Worm (Caenorhabditis elegans) whole organism, young adult: ENCODE data around the gene F14H8.2.
"Not testable (repeated sequence)": the region's sequence is repeated elsewhere in the genome, so short reads cannot be mapped to it uniquely, and the experiment has no call there.

Source experiments
- B0035.1 ChIP-seq: sonication (generic microtip); optimal IDR thresholded peaks from 2 replicates; lab custom pipeline; 2016; ENCODE audit warnings: missing genetic modification characterization, mild to moderate bottlenecking, missing compliant biosample characterization, missing genotype, missing genetic modification reagents
- B0261.1 ChIP-seq: sonication (generic microtip); optimal IDR thresholded peaks from 2 replicates; lab custom pipeline; 2016; ENCODE audit warnings: mild to moderate bottlenecking, missing genetic modification characterization, moderate library complexity, missing compliant biosample characterization
- F52B5.7 ChIP-seq: sonication (generic microtip); optimal IDR thresholded peaks from 2 replicates; lab custom pipeline; 2016; ENCODE audit warnings: mild to moderate bottlenecking, missing genetic modification characterization, missing compliant biosample characterization
- K12H6.12 ChIP-seq: fragments of 200-800 bp; sonication (Bioruptor generic); optimal IDR thresholded peaks from 2 replicates; lab custom pipeline; 2018; ENCODE audit warnings: mild to moderate bottlenecking, missing genetic modification characterization, missing compliant biosample characterization
- T07F8.4 ChIP-seq: sonication (generic microtip); optimal IDR thresholded peaks from 2 replicates; lab custom pipeline; 2016; ENCODE audit warnings: mild to moderate bottlenecking, missing genetic modification characterization, moderate library complexity, missing compliant biosample characterization
- attf-5 ChIP-seq: fragments of 200-800 bp; sonication (Bioruptor generic); optimal IDR thresholded peaks from 2 replicates; lab custom pipeline; 2018; ENCODE audit warnings: mild to moderate bottlenecking, missing genetic modification characterization, missing compliant biosample characterization
- attf-6 ChIP-seq: fragments of 200-800 bp; sonication (Bioruptor generic); IDR thresholded peaks from 2 replicates; pipeline ENCODE4 v1.3.6; 2022; ENCODE audit warnings: missing genetic modification reagents, missing genetic modification characterization, missing compliant biosample characterization
- cebp-1 ChIP-seq, 2 experiments: fragments of 200-800 bp in 1 of 2; sonication (Bioruptor generic) in 1 of 2; sonication (generic microtip) in 1 of 2; IDR thresholded peaks in 1 of 2; optimal IDR thresholded peaks in 1 of 2; 2 replicates each; pipeline versions ENCODE4 v1.3.6 to Lab custom; 2017 to 2022; ENCODE audit warnings: missing compliant biosample characterization in 2 of 2, missing genetic modification characterization in 2 of 2, mild to moderate bottlenecking in 1 of 2, missing genetic modification reagents in 1 of 2, moderate library complexity in 1 of 2
- ceh-100 ChIP-seq: fragments of 200-800 bp; sonication (Bioruptor generic); IDR thresholded peaks from 2 replicates; pipeline ENCODE4 v1.3.6; 2022; ENCODE audit warnings: missing genetic modification reagents, missing genetic modification characterization, missing compliant biosample characterization
- ekl-4 ChIP-seq: fragments of 200-800 bp; sonication (Bioruptor generic); IDR thresholded peaks from 2 replicates; pipeline ENCODE4 v1.3.6; 2022; ENCODE audit warnings: missing genetic modification reagents, missing genetic modification characterization, missing compliant biosample characterization
- gei-17 ChIP-seq: fragments of 200-800 bp; sonication (Bioruptor generic); optimal IDR thresholded peaks from 2 replicates; lab custom pipeline; 2018; ENCODE audit warnings: mild to moderate bottlenecking, missing genetic modification characterization, missing compliant biosample characterization
- hmg-1.2 ChIP-seq: fragments of 200-800 bp; sonication (Bioruptor generic); IDR thresholded peaks from 2 replicates; pipeline ENCODE4 v1.3.6; 2022; ENCODE audit warnings: missing genetic modification reagents, missing genetic modification characterization, missing compliant biosample characterization
- lin-26 ChIP-seq: fragments of 200-800 bp; sonication (Bioruptor generic); IDR thresholded peaks from 2 replicates; pipeline ENCODE4 v1.3.6; 2022; ENCODE audit warnings: missing genetic modification reagents, missing genetic modification characterization, missing compliant biosample characterization
- lin-35 ChIP-seq, 3 experiments: fragments of 150-350 bp in 2 of 3; sonication (generic microtip) in 1 of 3; optimal IDR thresholded peaks; 2 replicates each; lab custom pipeline; 2014 to 2018; ENCODE audit warnings: missing biosample characterization in 3 of 3, missing genetic modification characterization in 3 of 3, missing genetic modification reagents in 3 of 3
- lin-40 ChIP-seq: sonication (generic microtip); optimal IDR thresholded peaks from 2 replicates; lab custom pipeline; 2016; ENCODE audit warnings: missing genetic modification characterization, mild to moderate bottlenecking, missing compliant biosample characterization, missing genotype, missing genetic modification reagents
- madf-6 ChIP-seq: fragments of 200-800 bp; sonication (Bioruptor generic); IDR thresholded peaks from 2 replicates; pipeline ENCODE4 v1.3.6; 2022; ENCODE audit warnings: missing genetic modification reagents, missing genetic modification characterization, missing compliant biosample characterization
- mes-4 ChIP-seq: sonication (generic microtip); optimal IDR thresholded peaks from 2 replicates; lab custom pipeline; 2016; ENCODE audit warnings: missing genotype, missing genetic modification characterization, missing compliant biosample characterization
- nfya-2 ChIP-seq: fragments of 200-800 bp; sonication (Bioruptor generic); IDR thresholded peaks from 2 replicates; pipeline ENCODE4 v1.3.6; 2022; ENCODE audit warnings: missing genetic modification reagents, missing genetic modification characterization, missing compliant biosample characterization
- rpc-1 ChIP-seq, 2 experiments: fragments of 150-350 bp in 1 of 2; sonication (generic microtip) in 1 of 2; optimal IDR thresholded peaks; 2 replicates each; lab custom pipeline; 2014 to 2018; ENCODE audit warnings: missing biosample characterization in 1 of 2, missing genetic modification characterization in 1 of 2, missing genetic modification reagents in 1 of 2, missing genotype in 1 of 2
- snpc-4 ChIP-seq, 5 experiments: fragments of 150-350 bp in 1 of 5; sonication (generic microtip) in 4 of 5; optimal IDR thresholded peaks; 2 replicates each; lab custom pipeline; 2014 to 2018; ENCODE audit warnings: missing genetic modification characterization in 5 of 5, missing biosample characterization in 3 of 5, antibody characterized with exemption in 2 of 5, mild to moderate bottlenecking in 2 of 5, missing compliant biosample characterization in 2 of 5, missing genotype in 2 of 5, moderate library complexity in 2 of 5, missing genetic modification reagents in 1 of 5
- somi-1 ChIP-seq: fragments of 200-800 bp; sonication (Bioruptor generic); optimal IDR thresholded peaks from 2 replicates; lab custom pipeline; 2018; ENCODE audit warnings: mild to moderate bottlenecking, missing genetic modification characterization, missing compliant biosample characterization
- sptf-2 ChIP-seq: fragments of 200-800 bp; sonication (Bioruptor generic); optimal IDR thresholded peaks from 2 replicates; lab custom pipeline; 2018; ENCODE audit warnings: mild to moderate bottlenecking, missing genetic modification characterization, missing compliant biosample characterization
- tbx-9 ChIP-seq: sonication (generic microtip); optimal IDR thresholded peaks from 2 replicates; lab custom pipeline; 2016; ENCODE audit warnings: borderline replicate concordance, missing genetic modification characterization, inconsistent platforms, missing compliant biosample characterization
- zfh-2 ChIP-seq: fragments of 200-800 bp; sonication (Bioruptor generic); conservative IDR thresholded peaks from 2 replicates; pipeline ENCODE4 v1.3.6; 2022; ENCODE audit warnings: missing genetic modification reagents, missing genetic modification characterization, missing compliant biosample characterization
- ztf-25 ChIP-seq: fragments of 200-800 bp; sonication (Bioruptor generic); IDR thresholded peaks from 2 replicates; pipeline ENCODE4 v1.3.6; 2022; ENCODE audit warnings: missing genetic modification reagents, missing genetic modification characterization, missing compliant biosample characterization
- ztf-26 ChIP-seq: sonication (generic microtip); optimal IDR thresholded peaks from 2 replicates; lab custom pipeline; 2017; ENCODE audit warnings: missing genetic modification characterization, missing compliant biosample characterization

F14H8.2 gene

ce11 chrV:15052368-15052767, 32.2 kb upstream of the F14H8.2 start, which contains the start of the genes fbxa-82 and C25D7.5:
Gene fbxa-82, minus strand, starts transcription at chrV:15052530.
Gene C25D7.5, plus strand, starts transcription at chrV:15052650.
- TF ChIP-seq cebp-1 (GFP tag; IDR thresholded peaks at IDR 0.05; lab: Robert Waterston, UW): 0 out of 2 replicates have a peak, but pooled peaks have one; percentile 26
- TF ChIP-seq cebp-1 (tag; optimal IDR thresholded peaks at IDR 0.05; lab: Kevin White, UChicago): no peak
- no peak for TF ChIP-seq ztf-26 (tag; lab: Kevin White, UChicago)

ce11 chrV:15051720-15052119, 31.6 kb upstream of the F14H8.2 start:
- TF ChIP-seq F52B5.7 (tag; lab: Kevin White, UChicago) (no peak), T07F8.4 (no peak), ceh-100 (GFP tag; lab: Robert Waterston, UW) (no peak), mes-4 (no peak), tbx-9 (no peak), ekl-4 (GFP tag; lab: Robert Waterston, UW) (no peak), B0035.1 (tag; lab: Kevin White, UChicago) (no peak), madf-6 (GFP tag; lab: Robert Waterston, UW) (no peak), B0261.1 (no peak), sptf-2 (GFP tag; lab: Kevin White, UChicago) (no peak), K12H6.12 (no peak), somi-1 (GFP tag; lab: Kevin White, UChicago) (no peak), snpc-4 (GFP tag; optimal IDR thresholded peaks at IDR 0.05; lab: Kevin White, UChicago) (no peak), snpc-4 (tag; optimal IDR thresholded peaks at IDR 0.05; lab: Kevin White, UChicago) (no peak), zfh-2 (GFP tag; lab: Robert Waterston, UW) (no peak), lin-26 (GFP tag; lab: Robert Waterston, UW) (no peak), ztf-26 (tag; lab: Kevin White, UChicago) (no peak), lin-35 (GFP tag; optimal IDR thresholded peaks at IDR 0.05; lab: Kevin White, UChicago) (no peak), gei-17 (GFP tag; lab: Kevin White, UChicago) (no peak)

ce11 chrV:15048107-15048506, 28.0 kb upstream of the F14H8.2 start, which contains the start of gene sdc-3:
Gene sdc-3, minus strand, starts transcription at chrV:15048207.
- TF ChIP-seq nfya-2 (GFP tag; lab: Robert Waterston, UW) (no peak), lin-40 (tag; lab: Kevin White, UChicago) (no peak), somi-1 (GFP tag; lab: Kevin White, UChicago) (no peak), hmg-1.2 (GFP tag; lab: Robert Waterston, UW) (peak; percentile 76; the same call in 1 of the 2 replicates), F52B5.7 (tag; lab: Kevin White, UChicago) (no peak)
- TF ChIP-seq, all 124 proteins: peak for 1

ce11 chrV:15036769-15037168, 16.6 kb upstream of the F14H8.2 start, which contains the start of gene melo-3:
Gene melo-3, minus strand, starts transcription at chrV:15036869.
- TF ChIP-seq ceh-100 (GFP tag; lab: Robert Waterston, UW); snpc-4 (GFP tag; optimal IDR thresholded peaks at IDR 0.05; lab: Kevin White, UChicago); snpc-4 (tag; optimal IDR thresholded peaks at IDR 0.05; lab: Kevin White, UChicago); rpc-1 (optimal IDR thresholded peaks at IDR 0.05; lab: Kevin White, UChicago); rpc-1 (tag; optimal IDR thresholded peaks at IDR 0.05; lab: Kevin White, UChicago): not testable (repeated sequence)

- TF ChIP-seq attf-6 (GFP tag; lab: Robert Waterston, UW); ztf-25; attf-5 (GFP tag; lab: Kevin White, UChicago): not testable (repeated sequence)
These were observed 11.2 kb upstream of the F14H8.2 start, which contains the start of gene cng-1 for ce11 chrV:15031373-15031772. Gene cng-1, minus strand, starts transcription at chrV:15031473.
